Fruit fly (Drosophila melanogaster) whole organism, embryonic: ENCODE measurements around the gene CG34450.

Experiments used
- Atf-2 ChIP-seq: fragments of 200-800 bp; sonication (Bioruptor generic); optimal IDR thresholded peaks from 2 replicates; lab custom pipeline; 2016; ENCODE audit warnings: missing biosample characterization, missing genetic modification characterization
- B-H2 ChIP-seq: fragments of 200-800 bp; sonication (Bioruptor generic); optimal IDR thresholded peaks from 2 replicates; lab custom pipeline; 2018; ENCODE audit warnings: missing biosample characterization, mild to moderate bottlenecking, missing genetic modification characterization
- Bgb ChIP-seq: fragments of 200-800 bp; sonication (Bioruptor generic); IDR thresholded peaks from 2 replicates; pipeline ENCODE4 v1.3.6; 2022; ENCODE audit warnings: missing biosample characterization, missing genetic modification characterization; ENCODE audit not compliant: partially characterized antibody
- CG10979 ChIP-seq: fragments of 200-800 bp; sonication (Bioruptor generic); optimal IDR thresholded peaks from 2 replicates; lab custom pipeline; 2018; ENCODE audit warnings: missing biosample characterization, mild to moderate bottlenecking, missing genetic modification characterization, moderate library complexity
- CG11085 ChIP-seq: fragments of 200-800 bp; sonication (Bioruptor generic); IDR thresholded peaks from 2 replicates; pipeline ENCODE4 v1.3.6; 2022; ENCODE audit warnings: missing biosample characterization, missing genetic modification characterization
- CG12155 ChIP-seq: fragments of 200-800 bp; sonication (Bioruptor generic); optimal IDR thresholded peaks from 3 replicates; lab custom pipeline; 2016; ENCODE audit warnings: missing biosample characterization, missing genetic modification characterization
- CG12219 ChIP-seq: fragments of 200-800 bp; sonication (Bioruptor generic); optimal IDR thresholded peaks from 3 replicates; lab custom pipeline; 2018; ENCODE audit warnings: missing biosample characterization, mild to moderate bottlenecking, missing genetic modification characterization
- CG12391 ChIP-seq: fragments of 200-800 bp; sonication (Bioruptor generic); optimal IDR thresholded peaks from 3 replicates; lab custom pipeline; 2018; ENCODE audit warnings: missing biosample characterization, mild to moderate bottlenecking, missing genetic modification characterization, moderate library complexity
- CG14050 ChIP-seq: fragments of 200-800 bp; sonication (Bioruptor generic); IDR thresholded peaks from 3 replicates; pipeline ENCODE4 v1.3.6; 2022; ENCODE audit warnings: missing biosample characterization, missing genetic modification characterization
- CG14860 ChIP-seq: fragments of 200-800 bp; sonication (Bioruptor generic); IDR thresholded peaks from 3 replicates; pipeline ENCODE4 v1.3.6; 2022; ENCODE audit warnings: missing biosample characterization, missing genetic modification characterization; ENCODE audit not compliant: partially characterized antibody
- CG17186 ChIP-seq: fragments of 200-800 bp; sonication (Bioruptor generic); optimal IDR thresholded peaks from 3 replicates; lab custom pipeline; 2017; ENCODE audit warnings: missing biosample characterization, missing genetic modification reagents, missing genetic modification characterization
- CG1792 ChIP-seq: fragments of 200-800 bp; sonication (Bioruptor generic); optimal IDR thresholded peaks from 2 replicates; lab custom pipeline; 2016; ENCODE audit warnings: missing biosample characterization, missing genetic modification characterization
- CG4282 ChIP-seq: fragments of 200-800 bp; sonication (Bioruptor generic); optimal IDR thresholded peaks from 2 replicates; lab custom pipeline; 2016; ENCODE audit warnings: missing biosample characterization, missing genetic modification characterization
- CG4617 ChIP-seq: fragments of 200-800 bp; sonication (Bioruptor generic); optimal IDR thresholded peaks from 3 replicates; lab custom pipeline; 2016; ENCODE audit warnings: missing biosample characterization, missing genetic modification characterization, borderline replicate concordance
- CG6175 ChIP-seq: fragments of 200-800 bp; sonication (Bioruptor generic); IDR thresholded peaks from 3 replicates; pipeline ENCODE4 v1.3.6; 2022; ENCODE audit warnings: missing biosample characterization, missing genetic modification characterization
- CG6854 ChIP-seq: fragments of 200-800 bp; sonication (Bioruptor generic); optimal IDR thresholded peaks from 3 replicates; lab custom pipeline; 2017; ENCODE audit warnings: missing biosample characterization, mild to moderate bottlenecking, missing genetic modification characterization
- CG8944 ChIP-seq: fragments of 200-800 bp; sonication (Bioruptor generic); optimal IDR thresholded peaks from 3 replicates; lab custom pipeline; 2016; ENCODE audit warnings: missing biosample characterization, missing genetic modification characterization
- CG9932 ChIP-seq: fragments of 200-800 bp; sonication (Bioruptor generic); IDR thresholded peaks from 2 replicates; pipeline ENCODE4 v1.3.6; 2022; ENCODE audit warnings: missing biosample characterization, missing genetic modification characterization
- Camta ChIP-seq: fragments of 200-800 bp; sonication (Bioruptor generic); optimal IDR thresholded peaks from 2 replicates; lab custom pipeline; 2016; ENCODE audit warnings: missing biosample characterization, missing genetic modification characterization
- D19B ChIP-seq: fragments of 200-800 bp; sonication (Bioruptor generic); optimal IDR thresholded peaks from 2 replicates; lab custom pipeline; 2017; ENCODE audit warnings: missing biosample characterization, mild to moderate bottlenecking, missing genetic modification characterization
- HLH54F ChIP-seq: fragments of 200-800 bp; sonication (Bioruptor generic); optimal IDR thresholded peaks from 3 replicates; lab custom pipeline; 2016; ENCODE audit warnings: missing biosample characterization, missing genetic modification characterization
- Hr78 ChIP-seq, 2 experiments: fragments of 200-800 bp in 1 of 2; fragments of >200 bp in 1 of 2; sonication (Bioruptor generic) in 1 of 2; optimal IDR thresholded peaks; 2 replicates each; lab custom pipeline; 2017 to 2019; ENCODE audit warnings: missing biosample characterization in 2 of 2, missing genetic modification characterization in 2 of 2, mild to moderate bottlenecking in 1 of 2, moderate library complexity in 1 of 2
- MTF-1 ChIP-seq: fragments of 200-800 bp; sonication (Bioruptor generic); optimal IDR thresholded peaks from 2 replicates; lab custom pipeline; 2018; ENCODE audit warnings: missing biosample characterization, mild to moderate bottlenecking, missing genetic modification characterization, borderline replicate concordance
- Sry-β ChIP-seq: fragments of 200-800 bp; sonication (Bioruptor generic); optimal IDR thresholded peaks from 2 replicates; lab custom pipeline; 2018; ENCODE audit warnings: missing biosample characterization, mild to moderate bottlenecking, missing genetic modification characterization, moderate library complexity
- Stat92E ChIP-seq, 3 experiments: fragments of >200 bp in 2 of 3; fragments of 200-800 bp in 1 of 3; sonication (Bioruptor generic) in 1 of 3; optimal IDR thresholded peaks; 2 replicates each; lab custom pipeline; 2017 to 2019; ENCODE audit warnings: missing biosample characterization in 3 of 3, missing genetic modification characterization in 3 of 3, mild to moderate bottlenecking in 1 of 3, moderate library complexity in 1 of 3
- YL-1 ChIP-seq: fragments of 200-800 bp; sonication (Bioruptor generic); optimal IDR thresholded peaks from 3 replicates; lab custom pipeline; 2017; ENCODE audit warnings: missing biosample characterization, mild to moderate bottlenecking, missing genetic modification characterization
- al ChIP-seq: fragments of 200-800 bp; sonication (Bioruptor generic); IDR thresholded peaks from 2 replicates; pipeline ENCODE4 v1.3.6; 2022; ENCODE audit warnings: missing biosample characterization, missing genetic modification characterization
- ara ChIP-seq: fragments of 200-800 bp; sonication (Bioruptor generic); IDR thresholded peaks from 2 replicates; pipeline ENCODE4 v1.3.6; 2022; ENCODE audit warnings: missing biosample characterization, missing genetic modification characterization
- caup ChIP-seq: fragments of 200-800 bp; sonication (Bioruptor generic); optimal IDR thresholded peaks from 3 replicates; lab custom pipeline; 2017; ENCODE audit warnings: missing biosample characterization, mild to moderate bottlenecking, missing genetic modification characterization, moderate library complexity; ENCODE audit not compliant: severe bottlenecking
- cg ChIP-seq: fragments of 200-800 bp; sonication (Bioruptor generic); optimal IDR thresholded peaks from 3 replicates; lab custom pipeline; 2019; ENCODE audit warnings: missing biosample characterization, mild to moderate bottlenecking, missing genetic modification characterization, moderate library complexity
- crp ChIP-seq, 2 experiments: fragments of 200-800 bp; sonication (Bioruptor generic); optimal IDR thresholded peaks; 2 replicates in 1 of 2; 3 replicates in 1 of 2; lab custom pipeline; 2017; ENCODE audit warnings: missing biosample characterization in 2 of 2, missing genetic modification characterization in 2 of 2, mild to moderate bottlenecking in 1 of 2, moderate library complexity in 1 of 2
- dysf ChIP-seq: fragments of 200-800 bp; sonication (Bioruptor generic); IDR thresholded peaks from 3 replicates; pipeline ENCODE4 v1.3.6; 2022; ENCODE audit warnings: missing biosample characterization, missing genetic modification characterization
- eve ChIP-seq, 2 experiments: fragments of >200 bp; optimal IDR thresholded peaks; 2 replicates each; lab custom pipeline; 2017; ENCODE audit warnings: missing biosample characterization in 2 of 2, missing genetic modification characterization in 2 of 2
- ewg ChIP-seq: fragments of 200-800 bp; sonication (Bioruptor generic); optimal IDR thresholded peaks from 3 replicates; lab custom pipeline; 2017; ENCODE audit warnings: mild to moderate bottlenecking, missing biosample characterization, missing genetic modification reagents, missing genetic modification characterization
- fd96Cb ChIP-seq: fragments of 200-800 bp; sonication (Bioruptor generic); optimal IDR thresholded peaks from 2 replicates; lab custom pipeline; 2018; ENCODE audit warnings: missing biosample characterization, mild to moderate bottlenecking, missing genetic modification characterization, moderate library complexity
- fu2 ChIP-seq: fragments of 200-800 bp; sonication (Bioruptor generic); optimal IDR thresholded peaks from 2 replicates; lab custom pipeline; 2016; ENCODE audit warnings: missing biosample characterization, missing genetic modification characterization
- gcm2 ChIP-seq: fragments of 200-800 bp; sonication (Bioruptor generic); optimal IDR thresholded peaks from 2 replicates; lab custom pipeline; 2016; ENCODE audit warnings: missing biosample characterization, missing genetic modification characterization
- grn ChIP-seq: fragments of 200-800 bp; sonication (Bioruptor generic); optimal IDR thresholded peaks from 3 replicates; lab custom pipeline; 2017; ENCODE audit warnings: missing biosample characterization, missing genetic modification characterization
- gsb ChIP-seq: fragments of 200-800 bp; sonication (Bioruptor generic); IDR thresholded peaks from 2 replicates; pipeline ENCODE4 v1.3.6; 2022; ENCODE audit warnings: missing biosample characterization, missing genetic modification characterization
- jing ChIP-seq: fragments of 200-800 bp; sonication (Bioruptor generic); optimal IDR thresholded peaks from 2 replicates; lab custom pipeline; 2018; ENCODE audit warnings: missing biosample characterization, mild to moderate bottlenecking, missing genetic modification characterization
- pzg ChIP-seq: fragments of 200-800 bp; sonication (Bioruptor generic); optimal IDR thresholded peaks from 3 replicates; lab custom pipeline; 2018; ENCODE audit warnings: missing biosample characterization, mild to moderate bottlenecking, missing genetic modification characterization, moderate library complexity
- ro ChIP-seq: fragments of 200-800 bp; sonication (Bioruptor generic); IDR thresholded peaks from 2 replicates; pipeline ENCODE4 v1.3.6; 2022; ENCODE audit warnings: missing biosample characterization, missing genetic modification characterization
- sim ChIP-seq: fragments of 200-800 bp; sonication (Bioruptor generic); IDR thresholded peaks from 2 replicates; pipeline ENCODE4 v1.3.6; 2022; ENCODE audit warnings: missing biosample characterization, missing genetic modification characterization
- slbo ChIP-seq: fragments of 200-800 bp; sonication (Bioruptor generic); IDR thresholded peaks from 2 replicates; pipeline ENCODE4 v1.3.6; 2022; ENCODE audit warnings: missing biosample characterization, missing genetic modification characterization
- slou ChIP-seq: fragments of 200-800 bp; sonication (Bioruptor generic); optimal IDR thresholded peaks from 3 replicates; lab custom pipeline; 2016; ENCODE audit warnings: missing biosample characterization, missing genetic modification characterization
- sob ChIP-seq: fragments of 200-800 bp; sonication (Bioruptor generic); IDR thresholded peaks from 2 replicates; pipeline ENCODE4 v1.3.6; 2022; ENCODE audit warnings: missing biosample characterization, missing genetic modification characterization
- stwl ChIP-seq: fragments of 200-800 bp; sonication (Bioruptor generic); optimal IDR thresholded peaks from 3 replicates; lab custom pipeline; 2018; ENCODE audit warnings: missing biosample characterization, mild to moderate bottlenecking, missing genetic modification characterization, moderate library complexity
- unc-4 ChIP-seq: fragments of 200-800 bp; sonication (Bioruptor generic); IDR thresholded peaks from 2 replicates; pipeline ENCODE4 v1.3.6; 2022; ENCODE audit warnings: missing biosample characterization, missing genetic modification characterization; ENCODE audit not compliant: partially characterized antibody
- wek ChIP-seq: fragments of 200-800 bp; sonication (Bioruptor generic); optimal IDR thresholded peaks from 3 replicates; lab custom pipeline; 2018; ENCODE audit warnings: missing biosample characterization, mild to moderate bottlenecking, missing genetic modification characterization, moderate library complexity

CG34450 gene

DNA sequence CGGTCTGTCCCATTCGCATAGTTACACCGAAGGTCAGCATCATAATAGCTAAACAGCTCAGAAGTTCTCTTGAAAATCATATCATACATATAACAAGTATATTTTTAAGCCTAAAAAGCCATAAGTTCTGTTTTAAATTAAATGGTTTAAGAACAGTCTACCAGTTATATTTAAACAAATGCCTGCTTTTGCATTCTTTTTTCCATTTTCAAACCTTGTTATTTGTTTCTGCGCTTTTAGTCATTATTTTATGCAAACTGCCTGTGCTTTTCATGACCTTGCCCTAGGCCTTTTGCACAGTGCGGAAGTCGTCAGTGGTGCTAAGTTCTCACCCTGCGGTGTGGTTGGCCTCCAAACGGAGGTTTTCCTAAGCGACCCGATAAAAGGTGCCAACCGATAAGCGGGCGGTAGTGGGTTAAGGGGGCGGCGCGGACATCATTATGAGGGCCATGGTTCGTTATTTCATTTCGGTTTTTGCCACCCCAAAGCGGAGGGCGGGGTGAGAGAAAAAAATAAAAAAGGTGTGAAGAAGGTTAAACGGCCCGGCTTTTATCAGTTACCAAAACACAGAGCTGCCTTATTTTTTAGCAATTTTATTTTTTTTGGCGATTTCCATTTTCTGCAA, 14.3 kb upstream of the CG34450 start (continued):
- TF ChIP-seq Stat92E (GFP tag; optimal IDR thresholded peaks at IDR 0.05; lab: Kevin White, UChicago) (no peak), CG6854 (GFP tag; lab: Kevin White, UChicago) (peak; percentile 49), fd96Cb (tag; lab: Kevin White, UChicago) (peak; percentile 34), CG4282 (no peak), Sry-β (GFP tag; lab: Kevin White, UChicago) (no peak), sim (GFP tag; lab: Robert Waterston, UW) (no peak), fu2 (GFP tag; lab: Kevin White, UChicago) (peak; percentile 52), sob (GFP tag; lab: Robert Waterston, UW) (no peak), CG12219 (GFP tag; lab: Kevin White, UChicago) (peak; percentile 34), CG10979 (tag; lab: Kevin White, UChicago) (peak; percentile 23), ewg (GFP tag; lab: Kevin White, UChicago) (peak; percentile 5), eve (GFP tag; optimal IDR thresholded peaks at IDR 0.05; lab: Kevin White, UChicago) (peak in 1 of 2 experiments; percentile 64), CG14050 (GFP tag; lab: Robert Waterston, UW) (0 out of 3 replicates have a peak, but pooled peaks have one; percentile 11), CG14860 (GFP tag; lab: Robert Waterston, UW) (no peak), pzg (no peak), Camta (GFP tag; lab: Kevin White, UChicago) (peak; percentile 21), B-H2 (GFP tag; lab: Kevin White, UChicago) (no peak), dysf (peak; percentile 52; the same call in 2 of the 3 replicates), slou (GFP tag; lab: Kevin White, UChicago) (no peak), CG1792 (no peak), CG12391 (peak; percentile 34), gcm2 (GFP tag; lab: Kevin White, UChicago) (no peak), CG9932 (GFP tag; lab: Robert Waterston, UW) (peak; percentile 53; the same call in 1 of the 2 replicates), YL-1 (GFP tag; lab: Kevin White, UChicago) (no peak), CG8944 (GFP tag; lab: Kevin White, UChicago) (no peak), cg (no peak), caup (GFP tag; lab: Kevin White, UChicago) (peak; percentile 77), CG12155 (GFP tag; lab: Kevin White, UChicago) (peak; percentile 43), CG4617 (no peak), al (peak; percentile 51), jing (GFP tag; lab: Kevin White, UChicago) (no peak), ro (GFP tag; lab: Robert Waterston, UW) (no peak), Hr78 (GFP tag; optimal IDR thresholded peaks at IDR 0.05; lab: Kevin White, UChicago) (peak in 1 of 2 experiments; percentile 23), CG17186 (no peak), crp (GFP tag; optimal IDR thresholded peaks at IDR 0.05; lab: Kevin White, UChicago) (no peak), grn (no peak), slbo (peak; percentile 45; the same call in 1 of the 2 replicates), Bgb (GFP tag; lab: Robert Waterston, UW) (no peak), unc-4 (GFP tag; lab: Robert Waterston, UW) (no peak), D19B (GFP tag; lab: Kevin White, UChicago) (peak; percentile 47), CG11085 (GFP tag; lab: Robert Waterston, UW) (no peak), HLH54F (GFP tag; lab: Kevin White, UChicago) (peak; percentile 47), CG6175 (no peak), gsb (GFP tag; lab: Robert Waterston, UW) (0 out of 2 replicates have a peak, but pooled peaks have one; percentile 36), Atf-2 (GFP tag; lab: Kevin White, UChicago) (no peak), stwl (tag; lab: Kevin White, UChicago) (no peak), MTF-1 (GFP tag; lab: Kevin White, UChicago) (no peak), wek (no peak), ara (GFP tag; lab: Robert Waterston, UW) (no peak)
